Fruit fly (Drosophila melanogaster) whole organism, embryonic: Measurements from ENCODE around the gene Sys1.

Source experiments
- Adf1 ChIP-seq: fragments of 200-800 bp; sonication (Bioruptor generic); IDR thresholded peaks from 2 replicates; pipeline ENCODE4 v1.3.6; 2022; ENCODE audit warnings: missing biosample characterization, missing genetic modification characterization
- B-H1 ChIP-seq: fragments of 200-800 bp; sonication (Bioruptor generic); IDR thresholded peaks from 3 replicates; pipeline ENCODE4 v1.3.6; 2022; ENCODE audit warnings: missing biosample characterization, missing genetic modification characterization
- CG1024 ChIP-seq: fragments of 200-800 bp; sonication (Bioruptor generic); IDR thresholded peaks from 2 replicates; pipeline ENCODE4 v1.3.6; 2022; ENCODE audit warnings: missing biosample characterization, missing genetic modification characterization
- CG10267 ChIP-seq: fragments of 200-800 bp; sonication (Bioruptor generic); optimal IDR thresholded peaks from 2 replicates; lab custom pipeline; 2018; ENCODE audit warnings: missing biosample characterization, mild to moderate bottlenecking, missing genetic modification characterization, moderate library complexity
- CG11723 ChIP-seq: fragments of 200-800 bp; sonication (Bioruptor generic); optimal IDR thresholded peaks from 2 replicates; lab custom pipeline; 2017; ENCODE audit warnings: missing biosample characterization, mild to moderate bottlenecking, missing genetic modification characterization
- CG14014 ChIP-seq: fragments of 200-800 bp; sonication (Bioruptor generic); IDR thresholded peaks from 2 replicates; pipeline ENCODE4 v1.3.6; 2022; ENCODE audit warnings: missing biosample characterization, missing genetic modification characterization
- CG1602 ChIP-seq: fragments of 200-800 bp; sonication (Bioruptor generic); optimal IDR thresholded peaks from 3 replicates; lab custom pipeline; 2016; ENCODE audit warnings: missing biosample characterization, missing genetic modification characterization
- CG16863 ChIP-seq: fragments of 200-800 bp; sonication (Bioruptor generic); optimal IDR thresholded peaks from 3 replicates; lab custom pipeline; 2016; ENCODE audit warnings: missing biosample characterization, missing genetic modification characterization
- CG17328 ChIP-seq: fragments of 200-800 bp; sonication (Bioruptor generic); IDR thresholded peaks from 2 replicates; pipeline ENCODE4 v1.3.6; 2022; ENCODE audit warnings: missing biosample characterization, missing genetic modification characterization
- CG17359 ChIP-seq: fragments of 200-800 bp; sonication (Bioruptor generic); optimal IDR thresholded peaks from 3 replicates; lab custom pipeline; 2018; ENCODE audit warnings: missing biosample characterization, mild to moderate bottlenecking, missing genetic modification characterization, moderate library complexity
- CG17361 ChIP-seq: fragments of 200-800 bp; sonication (Bioruptor generic); IDR thresholded peaks from 3 replicates; pipeline ENCODE4 v1.3.6; 2022; ENCODE audit warnings: missing biosample characterization, missing genetic modification characterization
- CG17829 ChIP-seq: fragments of 200-800 bp; optimal IDR thresholded peaks from 2 replicates; lab custom pipeline; 2019; ENCODE audit warnings: missing biosample characterization, mild to moderate bottlenecking, missing genetic modification characterization, moderate library complexity
- CG2120 ChIP-seq: fragments of 200-800 bp; sonication (Bioruptor generic); optimal IDR thresholded peaks from 3 replicates; lab custom pipeline; 2016; ENCODE audit warnings: missing biosample characterization, missing genetic modification characterization
- CG2889 ChIP-seq: fragments of 200-800 bp; sonication (Bioruptor generic); IDR thresholded peaks from 3 replicates; pipeline ENCODE4 v1.3.6; 2022; ENCODE audit warnings: missing biosample characterization, missing genetic modification characterization
- CG5245 ChIP-seq: fragments of 200-800 bp; sonication (Bioruptor generic); optimal IDR thresholded peaks from 3 replicates; lab custom pipeline; 2016; ENCODE audit warnings: missing biosample characterization, missing genetic modification characterization
- CG7987 ChIP-seq: fragments of 200-800 bp; sonication (Bioruptor generic); optimal IDR thresholded peaks from 2 replicates; lab custom pipeline; 2018; ENCODE audit warnings: missing biosample characterization, mild to moderate bottlenecking, missing genetic modification characterization, moderate library complexity
- CG9817 ChIP-seq: fragments of 200-800 bp; sonication (Bioruptor generic); optimal IDR thresholded peaks from 2 replicates; lab custom pipeline; 2018; ENCODE audit warnings: missing biosample characterization, mild to moderate bottlenecking, missing genetic modification characterization, moderate library complexity
- CkIIα-i1 ChIP-seq: fragments of 200-800 bp; sonication (Bioruptor generic); IDR thresholded peaks from 2 replicates; pipeline ENCODE4 v1.3.6; 2022; ENCODE audit warnings: missing biosample characterization, missing genetic modification characterization
- Dll ChIP-seq: fragments of 200-800 bp; sonication (Bioruptor generic); IDR thresholded peaks from 4 replicates; pipeline ENCODE4 v1.3.6; 2022; ENCODE audit warnings: missing biosample characterization, missing genetic modification characterization; ENCODE audit not compliant: partially characterized antibody
- E2f1 ChIP-seq: fragments of 200-800 bp; sonication (Bioruptor generic); IDR thresholded peaks from 2 replicates; pipeline ENCODE4 v1.3.6; 2022; ENCODE audit warnings: missing biosample characterization, missing genetic modification characterization
- Hr78 ChIP-seq, 2 experiments: fragments of 200-800 bp in 1 of 2; fragments of >200 bp in 1 of 2; sonication (Bioruptor generic) in 1 of 2; optimal IDR thresholded peaks; 2 replicates each; lab custom pipeline; 2017 to 2019; ENCODE audit warnings: missing biosample characterization in 2 of 2, missing genetic modification characterization in 2 of 2, mild to moderate bottlenecking in 1 of 2, moderate library complexity in 1 of 2
- MESR4 ChIP-seq: fragments of 200-800 bp; sonication (Bioruptor generic); optimal IDR thresholded peaks from 2 replicates; lab custom pipeline; 2018; ENCODE audit warnings: missing biosample characterization, mild to moderate bottlenecking, missing genetic modification characterization, moderate library complexity
- Mad ChIP-seq: fragments of 200-800 bp; sonication (Bioruptor generic); optimal IDR thresholded peaks from 2 replicates; lab custom pipeline; 2016; ENCODE audit warnings: missing biosample characterization, missing genetic modification characterization
- Max ChIP-seq: fragments of 200-800 bp; sonication (Bioruptor generic); optimal IDR thresholded peaks from 2 replicates; lab custom pipeline; 2016; ENCODE audit warnings: missing biosample characterization, mild to moderate bottlenecking, missing genetic modification characterization
- Meics ChIP-seq: fragments of 200-800 bp; sonication (Bioruptor generic); optimal IDR thresholded peaks from 2 replicates; lab custom pipeline; 2017; ENCODE audit warnings: missing biosample characterization, mild to moderate bottlenecking, missing genetic modification characterization
- Myb ChIP-seq: fragments of 200-800 bp; sonication (Bioruptor generic); optimal IDR thresholded peaks from 2 replicates; lab custom pipeline; 2016; ENCODE audit warnings: missing biosample characterization, missing genetic modification characterization
- Neu2 ChIP-seq: fragments of 200-800 bp; sonication (Bioruptor generic); optimal IDR thresholded peaks from 3 replicates; lab custom pipeline; 2016; ENCODE audit warnings: missing biosample characterization, missing genetic modification characterization, borderline replicate concordance
- Six4 ChIP-seq: fragments of 200-800 bp; sonication (Bioruptor generic); optimal IDR thresholded peaks from 2 replicates; lab custom pipeline; 2016; ENCODE audit warnings: missing biosample characterization, missing genetic modification characterization
- amos ChIP-seq: fragments of 200-800 bp; sonication (Bioruptor generic); IDR thresholded peaks from 2 replicates; pipeline ENCODE4 v1.3.6; 2022; ENCODE audit warnings: missing biosample characterization, missing genetic modification characterization; ENCODE audit not compliant: partially characterized antibody
- az2 ChIP-seq: fragments of 200-800 bp; sonication (Bioruptor generic); optimal IDR thresholded peaks from 3 replicates; lab custom pipeline; 2016; ENCODE audit warnings: missing biosample characterization, missing genetic modification characterization
- bbx ChIP-seq: fragments of 200-800 bp; sonication (Bioruptor generic); IDR thresholded peaks from 2 replicates; pipeline ENCODE4 v1.3.6; 2022; ENCODE audit warnings: missing biosample characterization, missing genetic modification characterization; ENCODE audit not compliant: partially characterized antibody
- cas ChIP-seq: fragments of 200-800 bp; sonication (Bioruptor generic); IDR thresholded peaks from 2 replicates; pipeline ENCODE4 v1.3.6; 2022; ENCODE audit warnings: missing biosample characterization, missing genetic modification characterization
- caup ChIP-seq: fragments of 200-800 bp; sonication (Bioruptor generic); optimal IDR thresholded peaks from 3 replicates; lab custom pipeline; 2017; ENCODE audit warnings: missing biosample characterization, mild to moderate bottlenecking, missing genetic modification characterization, moderate library complexity; ENCODE audit not compliant: severe bottlenecking
- chm ChIP-seq: fragments of 200-800 bp; sonication (Bioruptor generic); IDR thresholded peaks from 2 replicates; pipeline ENCODE4 v1.3.6; 2022; ENCODE audit warnings: missing biosample characterization, missing genetic modification characterization
- corto ChIP-seq: fragments of 200-800 bp; sonication (Bioruptor generic); optimal IDR thresholded peaks from 2 replicates; lab custom pipeline; 2016; ENCODE audit warnings: missing biosample characterization, mild to moderate bottlenecking, missing genetic modification characterization, moderate library complexity
- da ChIP-seq: fragments of 200-800 bp; sonication (Bioruptor generic); optimal IDR thresholded peaks from 2 replicates; lab custom pipeline; 2016; ENCODE audit warnings: missing biosample characterization, missing genetic modification characterization
- fd3F ChIP-seq: fragments of 200-800 bp; sonication (Bioruptor generic); optimal IDR thresholded peaks from 2 replicates; lab custom pipeline; 2018; ENCODE audit warnings: missing biosample characterization, mild to moderate bottlenecking, missing genetic modification characterization, moderate library complexity
- fd64A ChIP-seq: fragments of 200-800 bp; sonication (Bioruptor generic); optimal IDR thresholded peaks from 3 replicates; lab custom pipeline; 2018; ENCODE audit warnings: missing biosample characterization, mild to moderate bottlenecking, missing genetic modification characterization
- gsb ChIP-seq: fragments of 200-800 bp; sonication (Bioruptor generic); IDR thresholded peaks from 2 replicates; pipeline ENCODE4 v1.3.6; 2022; ENCODE audit warnings: missing biosample characterization, missing genetic modification characterization
- inv ChIP-seq: fragments of 200-800 bp; sonication (Bioruptor generic); IDR thresholded peaks from 2 replicates; pipeline ENCODE4 v1.3.6; 2022; ENCODE audit warnings: missing biosample characterization, missing genetic modification characterization; ENCODE audit not compliant: partially characterized antibody
- kah ChIP-seq: fragments of 200-800 bp; sonication (Bioruptor generic); optimal IDR thresholded peaks from 2 replicates; lab custom pipeline; 2018; ENCODE audit warnings: missing biosample characterization, mild to moderate bottlenecking, missing genetic modification characterization
- maf-S ChIP-seq: fragments of 200-800 bp; sonication (Bioruptor generic); optimal IDR thresholded peaks from 2 replicates; lab custom pipeline; 2016; ENCODE audit warnings: missing biosample characterization, missing genetic modification characterization
- nom ChIP-seq: fragments of 200-800 bp; sonication (Bioruptor generic); optimal IDR thresholded peaks from 2 replicates; lab custom pipeline; 2017; ENCODE audit warnings: missing biosample characterization, missing genetic modification characterization, mild to moderate bottlenecking, moderate library complexity, missing genetic modification reagents
- otp ChIP-seq: fragments of 200-800 bp; sonication (Bioruptor generic); IDR thresholded peaks from 3 replicates; pipeline ENCODE4, ENCODE4 v1.3.6; 2022; ENCODE audit warnings: missing biosample characterization, missing genetic modification characterization
- pb ChIP-seq: fragments of 200-800 bp; sonication (Bioruptor generic); optimal IDR thresholded peaks from 3 replicates; lab custom pipeline; 2016; ENCODE audit warnings: missing biosample characterization, missing genetic modification characterization
- pita ChIP-seq: fragments of 200-800 bp; sonication (Bioruptor generic); optimal IDR thresholded peaks from 2 replicates; lab custom pipeline; 2017; ENCODE audit warnings: missing biosample characterization, mild to moderate bottlenecking, missing genetic modification characterization
- sima ChIP-seq: fragments of 200-800 bp; sonication (Bioruptor generic); optimal IDR thresholded peaks from 2 replicates; lab custom pipeline; 2016; ENCODE audit warnings: missing biosample characterization, missing genetic modification characterization
- slou ChIP-seq: fragments of 200-800 bp; sonication (Bioruptor generic); optimal IDR thresholded peaks from 3 replicates; lab custom pipeline; 2016; ENCODE audit warnings: missing biosample characterization, missing genetic modification characterization
- slp2 ChIP-seq: fragments of 200-800 bp; sonication (Bioruptor generic); optimal IDR thresholded peaks from 2 replicates; lab custom pipeline; 2016; ENCODE audit warnings: missing biosample characterization, missing genetic modification characterization
- zen ChIP-seq: fragments of 200-800 bp; sonication (Bioruptor generic); optimal IDR thresholded peaks from 3 replicates; lab custom pipeline; 2018; ENCODE audit warnings: missing biosample characterization, mild to moderate bottlenecking, missing genetic modification characterization, moderate library complexity

Gene Sys1

dm6 chr3R:8652731-8653130 lies at the start of gene Sys1, which contains the start of gene Dhod (continued):
- peak; percentile 24 for TF ChIP-seq CG11723 (GFP tag; lab: Kevin White, UChicago)
- TF ChIP-seq E2f1 (GFP tag; lab: Robert Waterston, UW) = peak; percentile 38; the same call in 1 of the 2 replicates
- peak; percentile 31; the same call in 1 of the 2 replicates for TF ChIP-seq CG17328 (GFP tag; lab: Robert Waterston, UW)
- TF ChIP-seq CG14014 (GFP tag; lab: Robert Waterston, UW) = peak; percentile 59; the same call in 1 of the 2 replicates
- TF ChIP-seq otp (GFP tag; lab: Robert Waterston, UW) = peak; percentile 69; the same call in 2 of the 3 replicates
- no peak for TF ChIP-seq sima (GFP tag; lab: Kevin White, UChicago)
- peak; percentile 78 for TF ChIP-seq amos (GFP tag; lab: Robert Waterston, UW)
- TF ChIP-seq CG2889 (GFP tag; lab: Robert Waterston, UW) = peak; percentile 44; the same call in 2 of the 3 replicates
- TF ChIP-seq Myb = peak; percentile 19
- TF ChIP-seq da = no peak
- TF ChIP-seq pb = peak; percentile 25
- TF ChIP-seq MESR4 (GFP tag; lab: Kevin White, UChicago) = peak; percentile 56
- peak; percentile 78 for TF ChIP-seq inv
- peak; percentile 14 for TF ChIP-seq CG7987 (GFP tag; lab: Kevin White, UChicago)
- peak; percentile 38 for TF ChIP-seq fd3F (GFP tag; lab: Kevin White, UChicago)
- peak; percentile 67 for TF ChIP-seq maf-S
- TF ChIP-seq CG17361 (GFP tag; lab: Robert Waterston, UW) = peak; percentile 68; the same call in 2 of the 3 replicates
- TF ChIP-seq Six4 (GFP tag; lab: Kevin White, UChicago) = peak; percentile 47
- TF ChIP-seq Mad (GFP tag; lab: Kevin White, UChicago) = peak; percentile 48
- TF ChIP-seq Dll (GFP tag; lab: Robert Waterston, UW) = peak; percentile 93
- TF ChIP-seq Adf1 = peak; percentile 40; the same call in 1 of the 2 replicates
- TF ChIP-seq slou = peak; percentile 13
- peak; percentile 41 for TF ChIP-seq zen (tag; lab: Kevin White, UChicago)
- peak; percentile 69 for TF ChIP-seq Max
- peak; percentile 44 for TF ChIP-seq CG1602 (GFP tag; lab: Kevin White, UChicago)
- TF ChIP-seq fd64A (GFP tag; lab: Kevin White, UChicago) = no peak
- TF ChIP-seq CkIIα-i1 (GFP tag; lab: Robert Waterston, UW) = no peak
- peak; percentile 71 for TF ChIP-seq CG10267 (tag; lab: Kevin White, UChicago)
- no peak for TF ChIP-seq kah (GFP tag; lab: Kevin White, UChicago)
- TF ChIP-seq CG17359 (tag; lab: Kevin White, UChicago) = peak; percentile 61
- TF ChIP-seq CG17829 (tag; lab: Kevin White, UChicago) = peak; percentile 60
- no peak; the same call in 1 of the 2 replicates for TF ChIP-seq chm (GFP tag; lab: Robert Waterston, UW)
- peak; percentile 58 for TF ChIP-seq CG16863 (GFP tag; lab: Kevin White, UChicago)
- TF ChIP-seq caup (GFP tag; lab: Kevin White, UChicago) = peak; percentile 54
- TF ChIP-seq CG2120 (GFP tag; lab: Kevin White, UChicago) = peak; percentile 86
- no peak; the same call in 1 of the 2 replicates for TF ChIP-seq CG1024 (GFP tag; lab: Robert Waterston, UW)
- TF ChIP-seq gsb = no peak
- TF ChIP-seq bbx (GFP tag; lab: Robert Waterston, UW) = peak; percentile 72
- no peak for TF ChIP-seq pita (GFP tag; lab: Kevin White, UChicago)
- TF ChIP-seq corto (GFP tag; lab: Kevin White, UChicago) = peak; percentile 60
- TF ChIP-seq CG5245 (GFP tag; lab: Kevin White, UChicago) = peak; percentile 36
- no peak for TF ChIP-seq Neu2 (GFP tag; lab: Kevin White, UChicago)
- peak; percentile 35; the same call in 1 of the 3 replicates for TF ChIP-seq B-H1 (GFP tag; lab: Robert Waterston, UW)
- peak; percentile 57 for TF ChIP-seq Meics
- peak; percentile 6 for TF ChIP-seq slp2
- 0 out of 2 replicates have a peak, but pooled peaks have one; percentile 37 for TF ChIP-seq cas (GFP tag; lab: Robert Waterston, UW)
- no peak for TF ChIP-seq Hr78 (GFP tag; optimal IDR thresholded peaks at IDR 0.05; lab: Kevin White, UChicago)
- TF ChIP-seq CG9817 (tag; lab: Kevin White, UChicago) = peak; percentile 56
- TF ChIP-seq az2 (GFP tag; lab: Kevin White, UChicago) = peak; percentile 53
- peak; percentile 12 for TF ChIP-seq nom (GFP tag; lab: Kevin White, UChicago)
